Worm (Caenorhabditis elegans) whole organism, young adult: ENCODE measurements around the gene T23B5.3.
"Not testable (repeated sequence)": the region's sequence is repeated elsewhere in the genome, so short reads cannot be mapped to it uniquely, and the experiment has no call there.

Experiments
- F57A8.1 ChIP-seq: fragments of 200-800 bp; sonication (Bioruptor generic); optimal IDR thresholded peaks from 2 replicates; lab custom pipeline; 2018; ENCODE audit warnings: mild to moderate bottlenecking, missing genetic modification characterization, moderate library complexity, missing compliant biosample characterization
- T26A5.8 ChIP-seq: sonication (generic microtip); optimal IDR thresholded peaks from 2 replicates; lab custom pipeline; 2016; ENCODE audit warnings: missing genetic modification characterization, missing compliant biosample characterization
- Y79H2A.3 ChIP-seq: fragments of 200-800 bp; sonication (Bioruptor generic); conservative IDR thresholded peaks from 2 replicates; pipeline ENCODE4 v1.3.6; 2022; ENCODE audit warnings: missing genetic modification reagents, missing genetic modification characterization, missing compliant biosample characterization
- ama-1 ChIP-seq, 3 experiments: fragments of 150-350 bp in 1 of 3; sonication (generic microtip) in 2 of 3; optimal IDR thresholded peaks; 2 replicates each; lab custom pipeline; 2014 to 2018; ENCODE audit warnings: missing biosample characterization in 2 of 3, missing genetic modification characterization in 2 of 3, missing genetic modification reagents in 2 of 3
- ceh-100 ChIP-seq: fragments of 200-800 bp; sonication (Bioruptor generic); IDR thresholded peaks from 2 replicates; pipeline ENCODE4 v1.3.6; 2022; ENCODE audit warnings: missing genetic modification reagents, missing genetic modification characterization, missing compliant biosample characterization
- him-1 ChIP-seq: sonication (generic microtip); optimal IDR thresholded peaks from 2 replicates; lab custom pipeline; 2016; ENCODE audit warnings: missing genotype, missing genetic modification reagents, missing genetic modification characterization, missing compliant biosample characterization
- hmg-1.2 ChIP-seq: fragments of 200-800 bp; sonication (Bioruptor generic); IDR thresholded peaks from 2 replicates; pipeline ENCODE4 v1.3.6; 2022; ENCODE audit warnings: missing genetic modification reagents, missing genetic modification characterization, missing compliant biosample characterization
- hmg-20 ChIP-seq: fragments of 200-800 bp; sonication (Bioruptor generic); IDR thresholded peaks from 2 replicates; pipeline ENCODE4 v1.3.6; 2022; ENCODE audit warnings: missing genetic modification reagents, missing genetic modification characterization, missing compliant biosample characterization
- madf-8 ChIP-seq: fragments of 200-800 bp; sonication (Bioruptor generic); conservative IDR thresholded peaks from 2 replicates; pipeline ENCODE4 v1.3.6; 2022; ENCODE audit warnings: missing genetic modification reagents, missing genetic modification characterization, missing compliant biosample characterization
- mel-28 ChIP-seq: sonication (generic microtip); optimal IDR thresholded peaks from 2 replicates; lab custom pipeline; 2016; ENCODE audit warnings: borderline replicate concordance, mild to moderate bottlenecking, missing genetic modification characterization, missing compliant biosample characterization
- snpc-4 ChIP-seq, 5 experiments: fragments of 150-350 bp in 1 of 5; sonication (generic microtip) in 4 of 5; optimal IDR thresholded peaks; 2 replicates each; lab custom pipeline; 2014 to 2018; ENCODE audit warnings: missing genetic modification characterization in 5 of 5, missing biosample characterization in 3 of 5, antibody characterized with exemption in 2 of 5, mild to moderate bottlenecking in 2 of 5, missing compliant biosample characterization in 2 of 5, missing genotype in 2 of 5, moderate library complexity in 2 of 5, missing genetic modification reagents in 1 of 5
- ztf-26 ChIP-seq: sonication (generic microtip); optimal IDR thresholded peaks from 2 replicates; lab custom pipeline; 2017; ENCODE audit warnings: missing genetic modification characterization, missing compliant biosample characterization

DNA sequence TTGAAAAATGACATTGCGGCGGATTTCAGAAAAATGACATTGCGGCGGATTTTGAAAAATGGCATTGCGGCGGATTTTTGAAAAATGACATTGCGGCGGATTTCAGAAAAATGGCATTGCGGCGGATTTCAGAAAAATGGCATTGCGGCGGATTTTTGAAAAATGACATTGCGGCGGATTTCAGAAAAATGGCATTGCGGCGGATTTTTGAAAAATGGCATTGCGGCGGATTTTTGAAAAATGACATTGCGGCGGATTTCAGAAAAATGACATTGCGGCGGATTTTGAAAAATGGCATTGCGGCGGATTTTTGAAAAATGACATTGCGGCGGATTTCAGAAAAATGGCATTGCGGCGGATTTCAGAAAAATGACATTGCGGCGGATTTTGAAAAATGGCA is 42.2 kb downstream of the T23B5.3 start:
- not testable (repeated sequence) for TF ChIP-seq snpc-4 (GFP tag; optimal IDR thresholded peaks at IDR 0.05; lab: Kevin White, UChicago); snpc-4 (tag; optimal IDR thresholded peaks at IDR 0.05; lab: Kevin White, UChicago); T26A5.8 (tag; lab: Kevin White, UChicago); him-1 (tag; lab: Kevin White, UChicago); madf-8 (GFP tag; lab: Robert Waterston, UW); hmg-1.2 (GFP tag; lab: Robert Waterston, UW); hmg-20; ama-1 (optimal IDR thresholded peaks at IDR 0.05; lab: Kevin White, UChicago); ama-1 (GFP tag; optimal IDR thresholded peaks at IDR 0.05; lab: Kevin White, UChicago); ceh-100 (GFP tag; lab: Robert Waterston, UW); ztf-26 (tag; lab: Kevin White, UChicago); mel-28 (tag; lab: Kevin White, UChicago); F57A8.1 (GFP tag; lab: Kevin White, UChicago); Y79H2A.3 (GFP tag; lab: Robert Waterston, UW)
